Fruit fly (Drosophila melanogaster): ENCODE measurements around the gene CG8209.

- TF ChIP-seq CG6276 (GFP tag; optimal IDR thresholded peaks at IDR 0.05) (no peak), topi (GFP tag; optimal IDR thresholded peaks at IDR 0.05) (no peak), svp (GFP tag) (no peak), pdm3 (GFP tag; optimal IDR thresholded peaks at IDR 0.05) (no peak), salr (GFP tag; optimal IDR thresholded peaks at IDR 0.05) (no peak), fkh (GFP tag; optimal IDR thresholded peaks at IDR 0.05) (peak; percentile 58), achi (GFP tag; optimal IDR thresholded peaks at IDR 0.05) (no peak), CG6808 (GFP tag; optimal IDR thresholded peaks at IDR 0.05) (no peak), Ets96B (tag; optimal IDR thresholded peaks at IDR 0.05) (no peak), CG32006 (GFP tag; optimal IDR thresholded peaks at IDR 0.05) (no peak), dac (GFP tag; optimal IDR thresholded peaks at IDR 0.05) (no peak), CG34406 (GFP tag; optimal IDR thresholded peaks at IDR 0.05) (no peak), CG8119 (GFP tag; IDR thresholded peaks at IDR 0.05) (no peak), Smox (GFP tag; optimal IDR thresholded peaks at IDR 0.05) (no peak)
Measured at dm6 chr3L:7943046-7943445, 33.2 kb upstream of the CG8209 start.

Data from whole organism, prepupa.